Fruit fly (Drosophila melanogaster): Measurements from ENCODE around the gene Tm2.

Tm2 gene

dm6 chr3R:15332994-15333393, 23.0 kb downstream of the Tm2 start, which contains the start of the genes Fkbp39 and Cyfip (continued):
- TF ChIP-seq Sry-δ (GFP tag; optimal IDR thresholded peaks at IDR 0.05): peak; percentile 100
- no peak for TF ChIP-seq Kr (GFP tag; optimal IDR thresholded peaks at IDR 0.05)
- peak; percentile 55; the same call in 1 of the 3 replicates for TF ChIP-seq Optix (GFP tag; IDR thresholded peaks at IDR 0.05)
- TF ChIP-seq lmd (GFP tag; IDR thresholded peaks at IDR 0.05): no peak; the same call in 1 of the 2 replicates
- TF ChIP-seq Ets97D (GFP tag; optimal IDR thresholded peaks at IDR 0.05): peak; percentile 95
- no peak for TF ChIP-seq CG2889 (GFP tag; IDR thresholded peaks at IDR 0.05)
- TF ChIP-seq zen (tag; optimal IDR thresholded peaks at IDR 0.05): peak; percentile 54
- TF ChIP-seq Asciz (GFP tag; optimal IDR thresholded peaks at IDR 0.05): no peak
- peak; percentile 41 to 57 for TF ChIP-seq dpn (GFP tag; optimal IDR thresholded peaks at IDR 0.05)
- TF ChIP-seq Bgb (GFP tag; IDR thresholded peaks at IDR 0.05; ENCODE audit: partially characterized antibody): peak; percentile 90
- TF ChIP-seq salm (tag; optimal IDR thresholded peaks at IDR 0.05): no peak
- no peak for TF ChIP-seq NK7.1 (GFP tag; optimal IDR thresholded peaks at IDR 0.05)
- TF ChIP-seq kah (GFP tag; optimal IDR thresholded peaks at IDR 0.05): peak; percentile 35
- TF ChIP-seq otp (GFP tag; IDR thresholded peaks at IDR 0.05): no peak
- no peak for TF ChIP-seq CG7357 (GFP tag; IDR thresholded peaks at IDR 0.05)
- TF ChIP-seq CG17912 (GFP tag; optimal IDR thresholded peaks at IDR 0.05): peak; percentile 52
- no peak for TF ChIP-seq H2.0 (GFP tag; IDR thresholded peaks at IDR 0.05)
- TF ChIP-seq scrt (GFP tag; optimal IDR thresholded peaks at IDR 0.05): no peak
- no peak for TF ChIP-seq corto (GFP tag; optimal IDR thresholded peaks at IDR 0.05)
- no peak for TF ChIP-seq CG18476 (GFP tag; optimal IDR thresholded peaks at IDR 0.05)
- TF ChIP-seq CG4730 (GFP tag; IDR thresholded peaks at IDR 0.05): no peak
- TF ChIP-seq CG7963 (GFP tag; IDR thresholded peaks at IDR 0.05; ENCODE audit: partially characterized antibody): peak; percentile 59; the same call in 2 of the 3 replicates
- TF ChIP-seq CG17612 (GFP tag; IDR thresholded peaks at IDR 0.05): no peak
- TF ChIP-seq MTF-1 (GFP tag; optimal IDR thresholded peaks at IDR 0.05; ENCODE audit: borderline replicate concordance): no peak
- no peak for TF ChIP-seq psq (GFP tag; optimal IDR thresholded peaks at IDR 0.05)
- no peak for TF ChIP-seq CG2875 (GFP tag; optimal IDR thresholded peaks at IDR 0.05)
- TF ChIP-seq gem (tag; optimal IDR thresholded peaks at IDR 0.05): no peak
- peak; percentile 97 for TF ChIP-seq dm (GFP tag; optimal IDR thresholded peaks at IDR 0.05)
- TF ChIP-seq eve (GFP tag; optimal IDR thresholded peaks at IDR 0.05): no peak
- TF ChIP-seq Scr (GFP tag; IDR thresholded peaks at IDR 0.05; ENCODE audit: partially characterized antibody): peak; percentile 68
- no peak for TF ChIP-seq CG2129 (GFP tag; IDR thresholded peaks at IDR 0.05; ENCODE audit: partially characterized antibody)
- peak; percentile 30 to 90 for TF ChIP-seq Pdp1 (GFP tag; optimal IDR thresholded peaks at IDR 0.05)
- no peak for TF ChIP-seq sr (GFP tag; IDR thresholded peaks at IDR 0.05)
- TF ChIP-seq CG4282 (GFP tag; optimal IDR thresholded peaks at IDR 0.05): peak; percentile 35
- TF ChIP-seq br (optimal IDR thresholded peaks at IDR 0.05): no peak
- no peak for TF ChIP-seq Hr78 (GFP tag; optimal IDR thresholded peaks at IDR 0.05)
- peak; percentile 21 for TF ChIP-seq mirr (GFP tag; optimal IDR thresholded peaks at IDR 0.05)
- peak; percentile 32 for TF ChIP-seq repo (GFP tag; optimal IDR thresholded peaks at IDR 0.05)
- TF ChIP-seq zfh1 (GFP tag; IDR thresholded peaks at IDR 0.05): no peak
- TF ChIP-seq CG4360 (GFP tag; IDR thresholded peaks at IDR 0.05): no peak
- TF ChIP-seq Camta (GFP tag; optimal IDR thresholded peaks at IDR 0.05): no peak
- TF ChIP-seq mam (GFP tag; optimal IDR thresholded peaks at IDR 0.05): peak; percentile 69
- peak; percentile 60 for TF ChIP-seq maf-S (GFP tag; optimal IDR thresholded peaks at IDR 0.05)
- TF ChIP-seq lab (GFP tag; optimal IDR thresholded peaks at IDR 0.05): no peak
- no peak for TF ChIP-seq wdn (GFP tag; IDR thresholded peaks at IDR 0.05)
- TF ChIP-seq twi (tag; optimal IDR thresholded peaks at IDR 0.05): no peak
- TF ChIP-seq HmgD (GFP tag; optimal IDR thresholded peaks at IDR 0.05): peak; percentile 87
- peak; percentile 40 for TF ChIP-seq tin (GFP tag; optimal IDR thresholded peaks at IDR 0.05)
- no peak for TF ChIP-seq B-H1 (GFP tag; IDR thresholded peaks at IDR 0.05)
- TF ChIP-seq Dll (GFP tag; IDR thresholded peaks at IDR 0.05; ENCODE audit: partially characterized antibody): peak; percentile 74
- peak; percentile 92 for TF ChIP-seq CHES-1-like (GFP tag; optimal IDR thresholded peaks at IDR 0.05)
